Worm (Caenorhabditis elegans) whole organism, mixed stage, embryonic: ENCODE data around the gene timp-1.

Experiments
- bed-3 ChIP-seq: fragments of 200-800 bp; sonication (Bioruptor generic); optimal IDR thresholded peaks from 3 replicates; lab custom pipeline; 2018; ENCODE audit warnings: mild to moderate bottlenecking, missing genetic modification characterization, moderate library complexity, missing compliant biosample characterization
- blmp-1 ChIP-seq: fragments of 150-350 bp; optimal IDR thresholded peaks from 2 replicates; lab custom pipeline; 2014; ENCODE audit warnings: missing biosample characterization, missing genetic modification characterization
- ceh-39 ChIP-seq: fragments of 150-350 bp; optimal IDR thresholded peaks from 2 replicates; lab custom pipeline; 2014; ENCODE audit warnings: missing biosample characterization, missing genetic modification characterization
- ceh-43 ChIP-seq: fragments of 200-800 bp; sonication (Bioruptor generic); optimal IDR thresholded peaks from 2 replicates; lab custom pipeline; 2018; ENCODE audit warnings: mild to moderate bottlenecking, missing genetic modification characterization, moderate library complexity, missing compliant biosample characterization
- ceh-83 ChIP-seq: fragments of 200-800 bp; sonication (Bioruptor generic); optimal IDR thresholded peaks from 2 replicates; lab custom pipeline; 2018; ENCODE audit warnings: mild to moderate bottlenecking, missing genetic modification characterization, missing compliant biosample characterization
- ces-1 ChIP-seq: fragments of 150-350 bp; optimal IDR thresholded peaks from 2 replicates; lab custom pipeline; 2014; ENCODE audit warnings: missing biosample characterization, missing genetic modification reagents, missing genetic modification characterization
- cnd-1 ChIP-seq: fragments of 200-800 bp; sonication (Bioruptor generic); optimal IDR thresholded peaks from 2 replicates; lab custom pipeline; 2018; ENCODE audit warnings: mild to moderate bottlenecking, missing genetic modification characterization, missing compliant biosample characterization
- drap-1 ChIP-seq: fragments of 200-800 bp; sonication (Bioruptor generic); optimal IDR thresholded peaks from 3 replicates; lab custom pipeline; 2018; ENCODE audit warnings: mild to moderate bottlenecking, missing genetic modification characterization, missing compliant biosample characterization
- elt-1 ChIP-seq: sonication (generic microtip); optimal IDR thresholded peaks from 2 replicates; lab custom pipeline; 2017; ENCODE audit warnings: missing genetic modification characterization, mild to moderate bottlenecking, missing compliant biosample characterization, antibody characterized with exemption, moderate library complexity, borderline replicate concordance; ENCODE audit not compliant: insufficient read depth
- elt-3 ChIP-seq: fragments of 150-350 bp; optimal IDR thresholded peaks from 2 replicates; lab custom pipeline; 2014; ENCODE audit warnings: missing biosample characterization, missing genetic modification characterization
- flh-1 ChIP-seq: fragments of 200-800 bp; sonication (Bioruptor generic); optimal IDR thresholded peaks from 2 replicates; lab custom pipeline; 2018; ENCODE audit warnings: mild to moderate bottlenecking, missing genetic modification characterization, moderate library complexity, missing compliant biosample characterization
- ham-2 ChIP-seq: fragments of 200-800 bp; sonication (Bioruptor generic); optimal IDR thresholded peaks from 2 replicates; lab custom pipeline; 2018; ENCODE audit warnings: mild to moderate bottlenecking, missing genetic modification characterization, missing compliant biosample characterization
- hlh-1 ChIP-seq: fragments of 150-350 bp; optimal IDR thresholded peaks from 2 replicates; lab custom pipeline; 2014; ENCODE audit warnings: missing biosample characterization, missing genetic modification reagents, missing genetic modification characterization
- lin-13 ChIP-seq: fragments of 150-350 bp; optimal IDR thresholded peaks from 2 replicates; lab custom pipeline; 2014; ENCODE audit warnings: missing biosample characterization, missing genetic modification characterization
- lsy-2 ChIP-seq: fragments of 150-350 bp; optimal IDR thresholded peaks from 2 replicates; lab custom pipeline; 2014; ENCODE audit warnings: missing biosample characterization, missing genetic modification characterization
- mab-5 ChIP-seq: fragments of 150-350 bp; optimal IDR thresholded peaks from 2 replicates; lab custom pipeline; 2014; ENCODE audit warnings: missing biosample characterization, missing genetic modification characterization
- mep-1 ChIP-seq: fragments of 150-350 bp; optimal IDR thresholded peaks from 2 replicates; lab custom pipeline; 2017; ENCODE audit warnings: missing biosample characterization, missing genetic modification reagents, missing genetic modification characterization, inconsistent platforms
- mls-2 ChIP-seq: sonication (generic microtip); optimal IDR thresholded peaks from 2 replicates; lab custom pipeline; 2016; ENCODE audit warnings: mild to moderate bottlenecking, missing genetic modification characterization, moderate library complexity, missing compliant biosample characterization
- nhr-12 ChIP-seq: fragments of 150-350 bp; optimal IDR thresholded peaks from 2 replicates; lab custom pipeline; 2014; ENCODE audit warnings: missing biosample characterization, missing genetic modification characterization
- nhr-2 ChIP-seq: fragments of 150-350 bp; optimal IDR thresholded peaks from 2 replicates; lab custom pipeline; 2014; ENCODE audit warnings: missing biosample characterization, missing genetic modification characterization
- nhr-237 ChIP-seq: fragments of 150-350 bp; optimal IDR thresholded peaks from 2 replicates; lab custom pipeline; 2014; ENCODE audit warnings: missing biosample characterization, missing genetic modification characterization
- nhr-76 ChIP-seq: sonication (generic microtip); optimal IDR thresholded peaks from 2 replicates; lab custom pipeline; 2017; ENCODE audit warnings: missing biosample characterization, missing genetic modification characterization
- pha-4 ChIP-seq: fragments of 150-350 bp; optimal IDR thresholded peaks from 2 replicates; lab custom pipeline; 2018; ENCODE audit warnings: missing biosample characterization, missing genetic modification reagents, missing genetic modification characterization
- sem-2 ChIP-seq: fragments of 200-800 bp; sonication (Bioruptor generic); optimal IDR thresholded peaks from 2 replicates; lab custom pipeline; 2018; ENCODE audit warnings: mild to moderate bottlenecking, missing genetic modification characterization, missing compliant biosample characterization
- snpc-4 ChIP-seq: fragments of 150-350 bp; optimal IDR thresholded peaks from 2 replicates; lab custom pipeline; 2014; ENCODE audit warnings: missing biosample characterization, missing genetic modification characterization
- sptf-1 ChIP-seq: sonication (generic microtip); optimal IDR thresholded peaks from 2 replicates; lab custom pipeline; 2017; ENCODE audit warnings: mild to moderate bottlenecking, missing genetic modification characterization, moderate library complexity, missing compliant biosample characterization
- tbx-8 ChIP-seq: fragments of 200-800 bp; sonication (Bioruptor generic); optimal IDR thresholded peaks from 2 replicates; lab custom pipeline; 2018; ENCODE audit warnings: mild to moderate bottlenecking, missing genetic modification characterization, moderate library complexity, missing compliant biosample characterization
- unc-120 ChIP-seq: sonication (generic microtip); optimal IDR thresholded peaks from 2 replicates; lab custom pipeline; 2017; ENCODE audit warnings: missing genetic modification characterization, missing compliant biosample characterization; ENCODE audit not compliant: poor library complexity, severe bottlenecking
- unc-39 ChIP-seq: fragments of 150-350 bp; optimal IDR thresholded peaks from 2 replicates; lab custom pipeline; 2014; ENCODE audit warnings: missing biosample characterization, missing genetic modification characterization
- unc-62 ChIP-seq: fragments of 150-350 bp; optimal IDR thresholded peaks from 2 replicates; lab custom pipeline; 2014; ENCODE audit warnings: missing biosample characterization, missing genetic modification reagents, missing genetic modification characterization
- zip-8 ChIP-seq: fragments of 150-350 bp; optimal IDR thresholded peaks from 2 replicates; lab custom pipeline; 2014; ENCODE audit warnings: missing biosample characterization, missing genetic modification characterization
- ztf-11 ChIP-seq: fragments of 150-350 bp; optimal IDR thresholded peaks from 2 replicates; lab custom pipeline; 2014; ENCODE audit warnings: missing biosample characterization, missing genetic modification characterization

The timp-1 gene

DNA sequence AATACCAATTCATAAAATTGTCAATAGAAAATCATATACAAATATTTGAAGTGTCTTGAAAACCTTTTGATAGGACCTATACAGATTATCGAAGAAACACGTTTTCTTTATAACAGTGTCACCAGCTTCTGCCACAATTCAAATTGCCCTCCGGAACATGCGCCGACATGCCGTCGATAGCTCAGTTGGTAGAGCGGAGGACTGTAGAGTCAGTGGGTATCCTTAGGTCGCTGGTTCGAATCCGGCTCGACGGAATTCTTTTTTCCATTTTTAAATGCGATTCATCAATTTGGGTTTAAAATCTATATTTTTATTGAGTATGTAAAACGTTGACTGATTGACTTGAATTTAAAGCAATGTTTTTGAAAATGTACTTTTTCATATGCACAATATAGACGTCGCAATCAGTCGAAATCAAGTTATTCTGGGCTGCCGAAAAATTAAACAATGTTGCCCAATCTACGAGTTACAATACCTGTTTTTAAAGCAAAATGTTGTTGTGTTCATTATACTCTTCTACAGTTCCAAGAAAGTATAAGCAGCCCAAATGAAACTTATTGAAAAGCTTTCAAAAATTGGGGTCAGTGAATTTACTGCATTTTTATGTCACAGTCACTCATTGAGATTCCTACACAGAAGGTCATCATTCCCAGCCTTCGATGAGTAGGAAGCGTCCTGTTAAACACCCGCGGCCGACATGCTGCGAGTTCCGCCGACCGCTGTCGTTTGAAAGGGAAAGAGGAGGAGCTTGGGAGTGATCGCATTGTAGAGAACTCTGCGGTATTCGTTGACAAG lies 40.5 kb downstream of the timp-1 start:
- no peak for TF ChIP-seq unc-120
- TF ChIP-seq hlh-1 (tag; lab: Kevin White, UChicago), result peak; percentile 43
- peak; percentile 71 for TF ChIP-seq ceh-83 (GFP tag; lab: Kevin White, UChicago)
- TF ChIP-seq, all 35 proteins: peak for 2

DNA sequence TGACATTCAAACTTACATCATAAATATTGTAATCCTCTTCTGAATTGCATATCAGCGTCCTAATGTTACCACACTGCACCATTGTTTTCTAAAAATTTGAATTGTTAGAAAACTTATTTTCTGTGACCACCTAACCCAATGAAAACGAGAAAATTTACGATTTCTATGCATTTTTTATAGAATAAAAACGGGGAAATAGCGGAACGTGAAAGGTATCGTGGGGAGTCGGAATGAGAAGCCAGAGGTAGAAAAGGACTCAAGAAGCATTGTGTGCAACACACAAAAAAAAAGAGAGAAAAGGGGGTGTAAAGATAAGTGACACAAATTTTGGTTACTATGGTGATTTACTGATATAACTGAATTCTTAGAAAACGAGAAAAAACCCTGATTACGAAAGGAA lies 43.2 kb downstream of the timp-1 start, which contains the start of gene C16D9.6:
Gene C16D9.6, minus strand, starts transcription at position 101 of the 400 bp plus-strand sequence.
- TF ChIP-seq nhr-76 (no peak), tbx-8 (GFP tag; lab: Kevin White, UChicago) (no peak), mep-1 (tag; lab: Kevin White, UChicago) (no peak), bed-3 (GFP tag; lab: Kevin White, UChicago) (no peak), ceh-43 (GFP tag; lab: Kevin White, UChicago) (no peak), ham-2 (GFP tag; lab: Kevin White, UChicago) (no peak), cnd-1 (tag; lab: Kevin White, UChicago) (no peak), ceh-83 (GFP tag; lab: Kevin White, UChicago) (no peak), drap-1 (GFP tag; lab: Kevin White, UChicago) (no peak), nhr-2 (no peak), hlh-1 (tag; lab: Kevin White, UChicago) (no peak), snpc-4 (tag; lab: Kevin White, UChicago) (no peak), flh-1 (no peak), nhr-12 (tag; lab: Kevin White, UChicago) (no peak), lin-13 (tag; lab: Kevin White, UChicago) (no peak), unc-120 (no peak), sem-2 (GFP tag; lab: Kevin White, UChicago) (no peak)

ce11 chrV:8251075-8251474 lies 44.0 kb downstream of the timp-1 start:
- TF ChIP-seq mep-1 (tag; lab: Kevin White, UChicago) (no peak), lsy-2 (no peak), sptf-1 (no peak), nhr-237 (no peak), ceh-39 (tag; lab: Kevin White, UChicago) (no peak), bed-3 (GFP tag; lab: Kevin White, UChicago) (no peak), sem-2 (GFP tag; lab: Kevin White, UChicago) (no peak), cnd-1 (tag; lab: Kevin White, UChicago) (no peak), elt-1 (no peak), snpc-4 (tag; lab: Kevin White, UChicago) (no peak), nhr-76 (no peak), drap-1 (GFP tag; lab: Kevin White, UChicago) (no peak), unc-120 (no peak), lin-13 (tag; lab: Kevin White, UChicago) (no peak), ztf-11 (no peak), mab-5 (tag; lab: Kevin White, UChicago) (no peak)

- TF ChIP-seq unc-62, result peak; percentile 84
- TF ChIP-seq nhr-2, result no peak
- peak; percentile 15 for TF ChIP-seq hlh-1 (tag; lab: Kevin White, UChicago)
- no peak for TF ChIP-seq cnd-1 (tag; lab: Kevin White, UChicago)
- no peak for TF ChIP-seq ceh-39 (tag; lab: Kevin White, UChicago)
- TF ChIP-seq mab-5 (tag; lab: Kevin White, UChicago), result peak; percentile 53
- TF ChIP-seq sptf-1, result no peak
- TF ChIP-seq tbx-8 (GFP tag; lab: Kevin White, UChicago), result no peak
- TF ChIP-seq elt-1, result no peak
- TF ChIP-seq, all 35 proteins: peak for 3
These were observed 45.5 kb downstream of the timp-1 start for ce11 chrV:8252532-8252931.

- TF ChIP-seq mls-2 (tag; lab: Kevin White, UChicago), result no peak
- peak; percentile 99 for TF ChIP-seq ces-1 (GFP tag; lab: Kevin White, UChicago)
These were observed 46.9 kb downstream of the timp-1 start for ce11 chrV:8253946-8254345.

DNA sequence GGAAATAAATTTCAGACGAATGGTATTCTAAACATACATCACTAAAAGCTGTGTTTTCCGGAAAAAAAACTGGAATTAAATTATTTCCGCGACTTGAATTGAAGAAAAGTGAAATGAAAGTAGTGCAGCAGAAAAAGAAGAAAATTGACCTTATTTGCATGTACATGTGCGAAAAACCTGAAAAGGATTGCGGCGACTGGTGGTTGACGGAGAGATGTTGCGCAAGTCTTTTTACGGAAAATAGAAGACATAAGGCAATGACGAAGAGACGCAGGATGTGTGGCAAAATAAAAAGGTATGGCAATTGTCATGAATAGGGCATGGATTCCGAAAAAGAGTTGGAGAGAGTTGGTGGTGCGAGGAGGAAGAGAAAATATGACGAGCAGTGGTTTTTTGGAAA lies 47.9 kb downstream of the timp-1 start:
- no peak for TF ChIP-seq ceh-39 (tag; lab: Kevin White, UChicago)
- no peak for TF ChIP-seq elt-3
- no peak for TF ChIP-seq pha-4 (tag; lab: Kevin White, UChicago)
- no peak for TF ChIP-seq sptf-1
- TF ChIP-seq zip-8 (tag; lab: Kevin White, UChicago), result peak; percentile 74
- TF ChIP-seq unc-39 (tag; lab: Kevin White, UChicago), result no peak
- peak; percentile 50 for TF ChIP-seq blmp-1 (tag; lab: Kevin White, UChicago)
